Worm (Caenorhabditis elegans) whole organism, late embryonic: ENCODE results near the gene pqn-62.

Experiments used
- ceh-18 ChIP-seq: sonication (generic microtip); optimal IDR thresholded peaks from 2 replicates; lab custom pipeline; 2016; ENCODE audit warnings: missing genetic modification characterization, missing compliant biosample characterization
- ceh-22 ChIP-seq: sonication (generic microtip); optimal IDR thresholded peaks from 2 replicates; lab custom pipeline; 2017; ENCODE audit warnings: missing biosample characterization, missing genetic modification characterization
- eyg-1 ChIP-seq: sonication (generic microtip); optimal IDR thresholded peaks from 2 replicates; lab custom pipeline; 2016; ENCODE audit warnings: missing genotype, missing genetic modification characterization, missing compliant biosample characterization
- fkh-10 ChIP-seq: fragments of 150-350 bp; optimal IDR thresholded peaks from 2 replicates; lab custom pipeline; 2014; ENCODE audit warnings: missing biosample characterization, missing genetic modification reagents, missing genetic modification characterization
- hlh-6 ChIP-seq: sonication (generic microtip); optimal IDR thresholded peaks from 2 replicates; lab custom pipeline; 2016; ENCODE audit warnings: missing genotype, missing genetic modification characterization, missing compliant biosample characterization
- hlh-8 ChIP-seq: sonication (generic microtip); optimal IDR thresholded peaks from 2 replicates; lab custom pipeline; 2016; ENCODE audit warnings: missing genotype, missing genetic modification characterization, missing compliant biosample characterization
- lin-11 ChIP-seq: fragments of 200-800 bp; sonication (Bioruptor generic); optimal IDR thresholded peaks from 2 replicates; lab custom pipeline; 2018; ENCODE audit warnings: mild to moderate bottlenecking, missing genetic modification characterization, missing compliant biosample characterization
- nfya-1 ChIP-seq: sonication (generic microtip); optimal IDR thresholded peaks from 2 replicates; lab custom pipeline; 2017; ENCODE audit warnings: missing genetic modification characterization, mild to moderate bottlenecking, missing compliant biosample characterization, antibody characterized with exemption, moderate library complexity
- pat-9 ChIP-seq: fragments of 200-800 bp; sonication (Bioruptor generic); optimal IDR thresholded peaks from 2 replicates; lab custom pipeline; 2018; ENCODE audit warnings: mild to moderate bottlenecking, missing genetic modification characterization, moderate library complexity, missing compliant biosample characterization
- sox-2 ChIP-seq: fragments of 200-800 bp; sonication (Bioruptor generic); IDR thresholded peaks from 2 replicates; pipeline ENCODE4 v1.3.6; 2022; ENCODE audit warnings: missing genetic modification reagents, missing genetic modification characterization, missing compliant biosample characterization
- syd-9 ChIP-seq: sonication (generic microtip); optimal IDR thresholded peaks from 2 replicates; lab custom pipeline; 2016; ENCODE audit warnings: mild to moderate bottlenecking, missing genetic modification characterization, moderate library complexity, missing compliant biosample characterization
- unc-55 ChIP-seq: sonication (generic microtip); optimal IDR thresholded peaks from 2 replicates; lab custom pipeline; 2017; ENCODE audit warnings: missing biosample characterization, missing genetic modification reagents, missing genetic modification characterization

DNA sequence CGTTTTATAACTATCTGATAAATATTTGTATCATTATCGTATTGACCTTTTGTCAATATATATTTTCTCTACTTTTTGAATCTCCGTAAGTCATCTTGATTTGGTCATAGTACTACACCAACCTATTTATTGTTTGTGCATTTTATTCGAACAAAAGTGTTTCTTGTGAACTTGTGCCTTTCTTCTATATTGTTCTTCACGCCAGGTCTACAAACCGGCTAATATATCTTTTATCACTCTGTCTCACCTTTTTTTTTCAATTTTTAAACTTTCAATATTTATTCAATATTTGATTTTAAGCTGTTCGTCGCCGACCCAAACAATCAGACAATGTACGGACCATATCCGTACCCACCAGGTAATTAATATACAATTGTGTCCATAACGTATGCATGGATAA, 20.2 kb downstream of the pqn-62 start, which contains the start of gene hrpa-2:
- TF ChIP-seq nfya-1 (tag; lab: Kevin White, UChicago) (no peak), syd-9 (tag; lab: Kevin White, UChicago) (no peak), hlh-8 (tag; lab: Kevin White, UChicago) (no peak), hlh-6 (no peak), ceh-18 (no peak), fkh-10 (GFP tag; lab: Kevin White, UChicago) (no peak), ceh-22 (tag; lab: Kevin White, UChicago) (no peak), unc-55 (GFP tag; lab: Kevin White, UChicago) (no peak), pat-9 (tag; lab: Kevin White, UChicago) (no peak), sox-2 (GFP tag; lab: Robert Waterston, UW) (no peak), lin-11 (no peak), eyg-1 (no peak)
